Worm (Caenorhabditis elegans) whole organism, midembryonic: Measurements from ENCODE around the gene Y41D4B.24.

ENCODE experiments used
- cog-1 ChIP-seq: sonication (generic microtip); optimal IDR thresholded peaks from 2 replicates; lab custom pipeline; 2016; ENCODE audit warnings: missing genetic modification characterization, missing compliant biosample characterization
- tab-1 ChIP-seq: fragments of 200-800 bp; sonication (Bioruptor generic); IDR thresholded peaks from 2 replicates; pipeline ENCODE4 v1.3.6; 2022; ENCODE audit warnings: missing genetic modification characterization, missing compliant biosample characterization
- ztf-29 ChIP-seq: fragments of 200-800 bp; sonication (Bioruptor generic); IDR thresholded peaks from 2 replicates; pipeline ENCODE4 v1.3.6; 2022; ENCODE audit warnings: missing genetic modification reagents, missing genetic modification characterization, missing compliant biosample characterization

DNA sequence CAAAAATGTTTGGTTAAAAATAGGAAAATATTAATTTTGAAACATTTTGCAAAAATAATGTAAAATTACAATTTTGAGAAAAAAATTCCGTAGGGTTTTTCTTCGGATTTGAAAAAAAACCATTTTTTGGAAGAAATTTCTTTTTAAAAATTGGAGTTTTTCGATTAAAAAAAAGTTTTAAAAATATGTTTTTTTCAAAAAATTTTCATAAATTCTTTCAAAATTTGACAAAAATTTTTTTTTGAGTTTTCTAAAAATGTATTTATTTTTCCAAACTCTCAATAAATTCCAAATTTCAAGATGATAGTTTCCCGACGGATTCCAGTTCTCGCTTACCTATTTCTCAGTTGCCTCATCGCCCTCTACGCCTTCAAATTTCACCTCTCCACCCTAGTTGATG, 17.6 kb upstream of the Y41D4B.24 start, which contains the start of gene bus-2:
- TF ChIP-seq tab-1 (GFP tag; lab: Robert Waterston, UW) (no peak), ztf-29 (no peak), cog-1 (tag; lab: Kevin White, UChicago) (no peak)
